Worm (Caenorhabditis elegans) whole organism, mixed stage, embryonic: ENCODE data around the gene rbc-1.

Source experiments
- M03D4.4 ChIP-seq: sonication (generic microtip); optimal IDR thresholded peaks from 2 replicates; lab custom pipeline; 2017; ENCODE audit warnings: mild to moderate bottlenecking, missing genetic modification characterization, missing compliant biosample characterization
- bed-3 ChIP-seq: fragments of 200-800 bp; sonication (Bioruptor generic); optimal IDR thresholded peaks from 3 replicates; lab custom pipeline; 2018; ENCODE audit warnings: mild to moderate bottlenecking, missing genetic modification characterization, moderate library complexity, missing compliant biosample characterization
- ces-1 ChIP-seq: fragments of 150-350 bp; optimal IDR thresholded peaks from 2 replicates; lab custom pipeline; 2014; ENCODE audit warnings: missing biosample characterization, missing genetic modification reagents, missing genetic modification characterization
- cnd-1 ChIP-seq: fragments of 200-800 bp; sonication (Bioruptor generic); optimal IDR thresholded peaks from 2 replicates; lab custom pipeline; 2018; ENCODE audit warnings: mild to moderate bottlenecking, missing genetic modification characterization, missing compliant biosample characterization
- lsy-2 ChIP-seq: fragments of 150-350 bp; optimal IDR thresholded peaks from 2 replicates; lab custom pipeline; 2014; ENCODE audit warnings: missing biosample characterization, missing genetic modification characterization
- nhr-12 ChIP-seq: fragments of 150-350 bp; optimal IDR thresholded peaks from 2 replicates; lab custom pipeline; 2014; ENCODE audit warnings: missing biosample characterization, missing genetic modification characterization
- nhr-237 ChIP-seq: fragments of 150-350 bp; optimal IDR thresholded peaks from 2 replicates; lab custom pipeline; 2014; ENCODE audit warnings: missing biosample characterization, missing genetic modification characterization
- nhr-28 ChIP-seq: fragments of 150-350 bp; optimal IDR thresholded peaks from 2 replicates; lab custom pipeline; 2014; ENCODE audit warnings: missing biosample characterization, missing genetic modification characterization
- sem-2 ChIP-seq: fragments of 200-800 bp; sonication (Bioruptor generic); optimal IDR thresholded peaks from 2 replicates; lab custom pipeline; 2018; ENCODE audit warnings: mild to moderate bottlenecking, missing genetic modification characterization, missing compliant biosample characterization
- snpc-4 ChIP-seq: fragments of 150-350 bp; optimal IDR thresholded peaks from 2 replicates; lab custom pipeline; 2014; ENCODE audit warnings: missing biosample characterization, missing genetic modification characterization
- sptf-1 ChIP-seq: sonication (generic microtip); optimal IDR thresholded peaks from 2 replicates; lab custom pipeline; 2017; ENCODE audit warnings: mild to moderate bottlenecking, missing genetic modification characterization, moderate library complexity, missing compliant biosample characterization
- ztf-11 ChIP-seq: fragments of 150-350 bp; optimal IDR thresholded peaks from 2 replicates; lab custom pipeline; 2014; ENCODE audit warnings: missing biosample characterization, missing genetic modification characterization

DNA sequence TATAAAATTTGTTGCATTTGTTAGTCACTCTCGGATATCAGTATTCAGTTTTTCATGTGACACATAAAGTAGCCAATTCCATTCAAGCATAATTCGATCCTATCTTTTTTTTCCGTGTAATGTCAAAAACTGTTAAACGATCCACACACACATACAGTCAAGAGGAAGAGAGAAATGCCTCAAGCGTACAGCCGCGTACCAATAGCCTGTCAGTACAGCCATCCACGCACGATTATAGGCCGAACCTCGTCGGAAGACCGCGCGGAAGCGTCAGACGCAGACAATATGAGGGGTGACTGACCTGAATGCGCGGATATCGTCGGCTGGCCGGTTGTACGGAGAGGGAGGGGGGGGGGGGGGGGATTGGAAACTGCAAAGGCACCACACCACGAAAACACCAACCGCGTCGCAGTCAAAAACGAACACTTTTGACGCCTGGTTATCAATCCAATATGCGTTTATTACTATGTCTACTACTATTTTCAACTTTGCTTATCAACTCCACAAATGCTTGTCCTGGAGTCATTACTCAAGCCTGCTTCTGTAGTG, 33.5 kb upstream of the rbc-1 start, which contains the start of gene let-4:
- TF ChIP-seq nhr-12 (tag; lab: Kevin White, UChicago) (no peak), ztf-11 (no peak), lsy-2 (tag; lab: Kevin White, UChicago) (no peak), snpc-4 (no peak), nhr-237 (tag; lab: Kevin White, UChicago) (no peak), nhr-28 (tag; lab: Kevin White, UChicago) (no peak), ces-1 (GFP tag; lab: Kevin White, UChicago) (no peak), cnd-1 (tag; lab: Kevin White, UChicago) (no peak), bed-3 (GFP tag; lab: Kevin White, UChicago) (no peak), M03D4.4 (tag; lab: Kevin White, UChicago) (peak; percentile 2), sptf-1 (tag; lab: Kevin White, UChicago) (peak; percentile 59), sem-2 (GFP tag; lab: Kevin White, UChicago) (no peak)
